Fruit fly (Drosophila melanogaster) whole organism: ENCODE measurements around the gene loh.

Experiments
- CG8478 ChIP-seq: fragments of >200 bp; optimal IDR thresholded peaks from 2 replicates; lab custom pipeline; 2018; ENCODE audit warnings: inconsistent platforms
- Dll ChIP-seq: fragments of >200 bp; optimal IDR thresholded peaks from 2 replicates; lab custom pipeline; 2017
- EcR ChIP-seq, 2 experiments: fragments of >200 bp; optimal IDR thresholded peaks; 2 replicates each; lab custom pipeline; 2017; ENCODE audit warnings: missing biosample characterization in 2 of 2, missing genetic modification characterization in 2 of 2, missing genetic modification reagents in 2 of 2
- pan ChIP-seq: fragments of >200 bp; optimal IDR thresholded peaks from 2 replicates; lab custom pipeline; 2017
- psq ChIP-seq: fragments of >200 bp; optimal IDR thresholded peaks from 2 replicates; lab custom pipeline; 2017
- usp ChIP-seq: fragments of >200 bp; optimal IDR thresholded peaks from 2 replicates; lab custom pipeline; 2017; ENCODE audit warnings: missing biosample characterization, missing genetic modification characterization, mixed read lengths

DNA sequence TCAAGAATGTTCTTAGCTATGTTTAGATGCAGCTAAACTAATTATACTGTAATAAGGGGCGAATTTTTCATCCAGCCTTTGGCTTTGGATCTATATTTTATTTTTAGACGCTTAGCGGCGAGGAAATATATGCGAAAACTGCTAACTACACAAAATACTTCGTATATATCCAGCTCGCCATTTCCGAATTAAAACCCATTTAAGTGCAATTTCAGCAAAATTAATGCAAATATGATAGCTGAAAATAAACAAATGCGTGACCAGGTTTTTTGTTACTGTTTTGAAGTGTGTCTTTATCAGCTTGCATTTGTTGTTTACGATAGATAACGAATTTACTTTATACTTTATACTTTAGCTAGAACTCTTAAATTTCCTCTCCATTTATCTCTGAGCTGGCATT lies 47.3 kb upstream of the loh start:
- TF ChIP-seq psq (lab: Kevin White, UChicago) (no peak), pan (lab: Kevin White, UChicago) (no peak), usp (GFP tag; lab: Kevin White, UChicago) (no peak), CG8478 (lab: Kevin White, UChicago) (no peak), Dll (lab: Kevin White, UChicago) (no peak), EcR (GFP tag; optimal IDR thresholded peaks at IDR 0.05; lab: Kevin White, UChicago) (no peak)
